Fruit fly (Drosophila melanogaster): ENCODE results near the gene raskol.

- TF ChIP-seq CG8478 (optimal IDR thresholded peaks at IDR 0.05): no peak
- TF ChIP-seq CTCF (optimal IDR thresholded peaks at IDR 0.05): no peak
Observed at dm6 chrX:17741864-17742297, 31.9 kb downstream of the raskol start.
